Worm (Caenorhabditis elegans) whole organism, early embryonic: Measurements from ENCODE around the gene lin-9.

Experiments
- B0310.2 ChIP-seq: sonication (generic microtip); optimal IDR thresholded peaks from 2 replicates; lab custom pipeline; 2016; ENCODE audit warnings: mild to moderate bottlenecking, missing genetic modification characterization, missing compliant biosample characterization
- F13C5.2 ChIP-seq: sonication (generic microtip); optimal IDR thresholded peaks from 2 replicates; lab custom pipeline; 2017; ENCODE audit warnings: mild to moderate bottlenecking, missing genetic modification characterization, inconsistent platforms, missing compliant biosample characterization
- aly-1 ChIP-seq: sonication (generic microtip); optimal IDR thresholded peaks from 2 replicates; lab custom pipeline; 2016; ENCODE audit warnings: missing genetic modification characterization, missing compliant biosample characterization
- ama-1 ChIP-seq: fragments of 150-350 bp; optimal IDR thresholded peaks from 2 replicates; lab custom pipeline; 2014
- ceh-13 ChIP-seq: fragments of 200-800 bp; sonication (Bioruptor generic); optimal IDR thresholded peaks from 2 replicates; lab custom pipeline; 2018; ENCODE audit warnings: mild to moderate bottlenecking, missing genetic modification characterization, missing compliant biosample characterization
- ceh-36 ChIP-seq: sonication (generic microtip); optimal IDR thresholded peaks from 2 replicates; lab custom pipeline; 2016; ENCODE audit warnings: missing genetic modification characterization, inconsistent platforms, missing compliant biosample characterization
- ets-7 ChIP-seq: sonication (generic microtip); optimal IDR thresholded peaks from 2 replicates; lab custom pipeline; 2016; ENCODE audit warnings: missing genotype, missing genetic modification characterization, missing compliant biosample characterization
- flt-1 ChIP-seq: fragments of 200-800 bp; sonication (Bioruptor generic); IDR thresholded peaks from 2 replicates; pipeline ENCODE4 v1.3.6; 2022; ENCODE audit warnings: missing genetic modification characterization, missing compliant biosample characterization
- hmbx-1 ChIP-seq: sonication (generic microtip); optimal IDR thresholded peaks from 2 replicates; lab custom pipeline; 2016; ENCODE audit warnings: mild to moderate bottlenecking, missing genetic modification characterization, missing compliant biosample characterization
- hmg-4 ChIP-seq: fragments of 200-800 bp; sonication (Bioruptor generic); optimal IDR thresholded peaks from 2 replicates; lab custom pipeline; 2018; ENCODE audit warnings: mild to moderate bottlenecking, missing genetic modification characterization, missing compliant biosample characterization
- hnd-1 ChIP-seq: sonication (generic microtip); optimal IDR thresholded peaks from 2 replicates; lab custom pipeline; 2016; ENCODE audit warnings: missing genetic modification characterization, missing compliant biosample characterization
- pes-1 ChIP-seq: fragments of 200-800 bp; sonication (Bioruptor generic); IDR thresholded peaks from 2 replicates; pipeline ENCODE4 v1.3.6; 2022; ENCODE audit warnings: missing genetic modification reagents, missing genetic modification characterization, missing compliant biosample characterization
- scrt-1 ChIP-seq: fragments of 200-800 bp; sonication (Bioruptor generic); IDR thresholded peaks from 2 replicates; pipeline ENCODE4 v1.3.6; 2022; ENCODE audit warnings: missing genetic modification characterization, missing compliant biosample characterization
- sea-1 ChIP-seq: fragments of 200-800 bp; sonication (Bioruptor generic); conservative IDR thresholded peaks from 2 replicates; pipeline ENCODE4 v1.3.6; 2022; ENCODE audit warnings: missing genetic modification characterization, missing compliant biosample characterization
- tbx-11 ChIP-seq: fragments of 200-800 bp; sonication (Bioruptor generic); IDR thresholded peaks from 2 replicates; pipeline ENCODE4 v1.3.6; 2022; ENCODE audit warnings: missing genetic modification characterization, missing compliant biosample characterization
- tbx-37 ChIP-seq: fragments of 200-800 bp; sonication (Bioruptor generic); conservative IDR thresholded peaks from 2 replicates; pipeline ENCODE4 v1.3.6; 2022; ENCODE audit warnings: missing genetic modification reagents, missing genetic modification characterization, missing compliant biosample characterization
- tra-4 ChIP-seq: sonication (generic microtip); optimal IDR thresholded peaks from 2 replicates; lab custom pipeline; 2017; ENCODE audit warnings: missing genetic modification characterization, missing compliant biosample characterization

Gene lin-9

DNA sequence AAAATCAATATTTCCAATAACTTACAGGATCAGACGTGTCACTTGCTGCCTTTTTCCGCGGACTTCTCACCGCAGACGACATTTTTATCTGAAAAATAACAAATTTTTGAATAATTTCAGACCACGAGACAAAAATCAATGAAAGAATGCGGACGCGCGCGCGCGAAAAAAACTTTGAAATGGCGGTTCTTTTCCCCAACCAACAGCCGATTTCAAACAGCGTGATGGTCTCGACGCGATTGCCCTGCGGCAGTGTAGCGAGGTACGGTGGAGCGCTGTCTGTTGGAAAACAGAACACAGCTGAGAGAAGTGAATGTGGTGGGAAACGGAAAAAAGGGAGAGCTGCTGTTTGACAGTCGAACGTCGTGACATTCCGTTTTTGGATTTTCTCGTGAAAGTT is at the start of gene lin-9:
Gene lin-9 (minus strand): TSS at position 88 of the 400 bp plus-strand sequence.
- TF ChIP-seq sea-1 (GFP tag; lab: Robert Waterston, UW) (no peak), pes-1 (GFP tag; lab: Robert Waterston, UW) (peak; percentile 36; the same call in 1 of the 2 replicates), hmbx-1 (no peak), F13C5.2 (tag; lab: Kevin White, UChicago) (peak; percentile 77), hmg-4 (GFP tag; lab: Kevin White, UChicago) (peak; percentile 70)

- no peak for TF ChIP-seq F13C5.2 (tag; lab: Kevin White, UChicago)
- no peak for TF ChIP-seq hmg-4 (GFP tag; lab: Kevin White, UChicago)
- TF ChIP-seq scrt-1 = no peak
- TF ChIP-seq hmbx-1 = no peak
- TF ChIP-seq ceh-13 (GFP tag; lab: Kevin White, UChicago) = no peak
- no peak for TF ChIP-seq pes-1 (GFP tag; lab: Robert Waterston, UW)
- TF ChIP-seq ceh-36 (tag; lab: Kevin White, UChicago) = no peak
- no peak for TF ChIP-seq tbx-11 (GFP tag; lab: Robert Waterston, UW)
- TF ChIP-seq B0310.2 = no peak
- no peak for TF ChIP-seq sea-1 (GFP tag; lab: Robert Waterston, UW)
- TF ChIP-seq hnd-1 (tag; lab: Kevin White, UChicago) = no peak
- no peak for TF ChIP-seq flt-1
- TF ChIP-seq tra-4 (tag; lab: Kevin White, UChicago) = no peak
- TF ChIP-seq aly-1 (tag; lab: Kevin White, UChicago) = no peak
- no peak for TF ChIP-seq ama-1
- no peak for TF ChIP-seq ets-7 (tag; lab: Kevin White, UChicago)
- no peak for TF ChIP-seq tbx-37 (GFP tag; lab: Robert Waterston, UW)
These were observed 45.2 kb upstream of the lin-9 start for ce11 chrIII:8949147-8949546.

DNA sequence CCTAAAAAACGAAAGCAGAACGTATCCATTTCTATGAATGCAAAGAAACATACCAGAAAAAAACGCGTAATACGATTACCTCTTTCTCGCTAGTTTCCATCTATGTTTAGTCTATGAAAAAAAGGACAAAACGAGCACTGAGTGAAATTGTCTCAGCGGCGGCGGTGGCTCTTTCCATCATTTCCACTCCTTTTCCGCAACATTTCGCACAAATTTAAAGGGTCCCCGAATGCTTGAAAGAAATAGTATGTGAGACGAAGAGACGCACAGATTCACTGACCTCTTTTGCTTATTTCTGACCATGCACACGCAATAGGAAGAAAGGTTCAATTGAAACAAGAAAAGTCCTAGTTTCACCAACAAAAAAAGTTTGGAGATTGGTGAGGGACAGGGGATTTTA is 42.4 kb upstream of the lin-9 start:
- no peak for TF ChIP-seq scrt-1
- TF ChIP-seq tbx-11 (GFP tag; lab: Robert Waterston, UW) = no peak
- TF ChIP-seq flt-1 = no peak
- TF ChIP-seq F13C5.2 (tag; lab: Kevin White, UChicago) = no peak
- no peak for TF ChIP-seq sea-1 (GFP tag; lab: Robert Waterston, UW)
- no peak for TF ChIP-seq ets-7 (tag; lab: Kevin White, UChicago)
- no peak for TF ChIP-seq ceh-13 (GFP tag; lab: Kevin White, UChicago)
- TF ChIP-seq ceh-36 (tag; lab: Kevin White, UChicago) = no peak
- no peak for TF ChIP-seq B0310.2
- TF ChIP-seq tra-4 (tag; lab: Kevin White, UChicago) = no peak
- no peak for TF ChIP-seq tbx-37 (GFP tag; lab: Robert Waterston, UW)
- no peak for TF ChIP-seq aly-1 (tag; lab: Kevin White, UChicago)
- no peak for TF ChIP-seq pes-1 (GFP tag; lab: Robert Waterston, UW)
- no peak for TF ChIP-seq hmg-4 (GFP tag; lab: Kevin White, UChicago)

DNA sequence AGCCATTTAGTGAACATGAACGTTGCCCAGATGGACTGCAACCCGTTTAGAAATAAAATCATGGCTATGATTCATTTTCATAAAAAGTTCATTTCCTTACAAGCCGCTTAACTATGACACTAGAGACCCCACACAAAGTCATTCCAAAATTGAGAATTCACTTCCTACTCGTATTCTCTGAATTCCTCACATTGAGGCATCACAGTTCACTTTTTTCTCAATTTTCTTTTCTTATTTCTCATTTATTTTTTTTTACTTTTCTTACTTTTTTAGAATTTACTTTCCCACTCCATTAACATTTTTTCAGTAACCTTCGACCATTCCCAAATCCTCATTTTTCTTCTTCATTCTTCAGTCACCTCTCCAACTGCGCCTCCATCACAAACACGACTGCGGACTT is 40.4 kb upstream of the lin-9 start, which contains the start of gene dhrr-1:
Gene dhrr-1 (plus strand): TSS at position 301 of the 400 bp plus-strand sequence.
- no peak for TF ChIP-seq B0310.2
- TF ChIP-seq tra-4 (tag; lab: Kevin White, UChicago) = no peak
- TF ChIP-seq ceh-13 (GFP tag; lab: Kevin White, UChicago) = no peak
- no peak for TF ChIP-seq pes-1 (GFP tag; lab: Robert Waterston, UW)
- TF ChIP-seq sea-1 (GFP tag; lab: Robert Waterston, UW) = no peak

DNA sequence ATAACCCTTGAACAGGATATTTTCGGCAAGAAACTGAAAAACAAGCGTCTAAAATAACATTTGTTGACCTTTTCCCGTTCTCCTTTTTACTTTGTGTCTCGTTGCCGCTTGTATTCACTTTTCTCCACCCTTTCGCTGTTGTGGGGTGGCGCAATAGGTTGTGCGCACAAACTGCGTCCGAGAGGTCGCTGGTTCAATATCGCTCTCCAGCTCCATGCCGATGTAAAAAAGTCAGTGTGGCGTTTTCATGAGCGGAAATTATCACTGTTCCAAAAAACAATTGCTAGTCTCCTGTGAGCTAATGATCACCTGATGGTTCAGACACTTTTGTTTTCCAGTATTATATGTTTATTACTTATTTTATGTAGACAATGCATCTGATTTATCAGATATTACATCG is 33.6 kb upstream of the lin-9 start:
- TF ChIP-seq ceh-13 (GFP tag; lab: Kevin White, UChicago) (peak; percentile 94), aly-1 (tag; lab: Kevin White, UChicago) (peak; percentile 87), ceh-36 (tag; lab: Kevin White, UChicago) (peak; percentile 90), scrt-1 (peak; percentile 93), sea-1 (GFP tag; lab: Robert Waterston, UW) (peak; percentile 88), tra-4 (tag; lab: Kevin White, UChicago) (peak; percentile 81), B0310.2 (peak; percentile 84), flt-1 (peak; percentile 88), tbx-11 (GFP tag; lab: Robert Waterston, UW) (peak; percentile 92), ama-1 (no peak), hnd-1 (tag; lab: Kevin White, UChicago) (peak; percentile 83), hmbx-1 (peak; percentile 73), tbx-37 (GFP tag; lab: Robert Waterston, UW) (peak; percentile 91), ets-7 (tag; lab: Kevin White, UChicago) (peak; percentile 90), hmg-4 (GFP tag; lab: Kevin White, UChicago) (no peak), F13C5.2 (tag; lab: Kevin White, UChicago) (peak; percentile 96), pes-1 (GFP tag; lab: Robert Waterston, UW) (peak; percentile 93)

ce11 chrIII:8934378-8934777 is 30.4 kb upstream of the lin-9 start:
- TF ChIP-seq tbx-37 (GFP tag; lab: Robert Waterston, UW) (no peak), hmg-4 (GFP tag; lab: Kevin White, UChicago) (no peak), pes-1 (GFP tag; lab: Robert Waterston, UW) (no peak), ceh-13 (GFP tag; lab: Kevin White, UChicago) (no peak), B0310.2 (no peak), hnd-1 (tag; lab: Kevin White, UChicago) (no peak), tra-4 (tag; lab: Kevin White, UChicago) (no peak), hmbx-1 (no peak)

DNA sequence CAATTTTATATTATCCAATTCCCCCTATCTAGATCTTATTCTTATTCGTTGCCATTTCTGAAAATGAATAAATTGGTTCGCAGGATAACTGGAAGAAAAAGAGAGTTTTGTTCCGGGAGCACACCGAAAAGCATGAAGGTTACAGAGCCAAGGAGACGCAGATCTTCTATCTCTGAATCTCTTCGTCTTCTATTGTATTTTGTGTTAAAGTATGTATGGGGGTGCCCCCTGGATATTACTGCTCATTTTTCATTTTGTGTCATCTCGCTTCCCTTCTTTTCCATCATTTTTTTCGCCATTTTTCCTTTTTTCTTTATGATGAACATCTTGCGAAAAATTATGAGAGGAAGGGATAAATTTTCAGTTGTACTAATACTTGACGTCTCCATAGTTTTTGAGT is 29.8 kb upstream of the lin-9 start:
- TF ChIP-seq hnd-1 (tag; lab: Kevin White, UChicago) = no peak

DNA sequence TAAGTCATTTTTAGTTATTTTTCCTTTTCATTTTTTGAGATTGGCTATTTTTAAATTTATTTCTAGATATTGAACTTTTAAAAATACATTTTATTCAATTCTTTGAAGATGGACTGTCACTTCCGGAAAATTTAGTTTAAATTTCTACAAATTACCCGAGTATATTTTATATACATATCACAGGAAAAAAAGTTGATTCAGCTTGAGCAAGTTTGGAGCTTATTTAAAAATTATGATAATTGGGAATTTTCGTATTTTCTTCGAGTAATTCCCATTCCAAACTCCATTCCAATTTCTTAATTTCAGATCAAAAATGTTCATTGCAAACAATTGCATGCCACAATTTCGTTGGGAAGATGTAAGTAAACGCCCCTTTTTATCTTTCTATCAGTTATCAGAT is 25.8 kb upstream of the lin-9 start, which contains the start of gene arrd-15:
Gene arrd-15 (plus strand): TSS at position 301 of the 400 bp plus-strand sequence.
- TF ChIP-seq hmbx-1 (no peak), sea-1 (GFP tag; lab: Robert Waterston, UW) (no peak), aly-1 (tag; lab: Kevin White, UChicago) (no peak), ets-7 (tag; lab: Kevin White, UChicago) (no peak), ceh-13 (GFP tag; lab: Kevin White, UChicago) (no peak), tbx-11 (GFP tag; lab: Robert Waterston, UW) (no peak), flt-1 (no peak), ama-1 (no peak), tra-4 (tag; lab: Kevin White, UChicago) (no peak), B0310.2 (no peak), hnd-1 (tag; lab: Kevin White, UChicago) (no peak), F13C5.2 (tag; lab: Kevin White, UChicago) (no peak), hmg-4 (GFP tag; lab: Kevin White, UChicago) (no peak), pes-1 (GFP tag; lab: Robert Waterston, UW) (no peak), tbx-37 (GFP tag; lab: Robert Waterston, UW) (no peak), ceh-36 (tag; lab: Kevin White, UChicago) (no peak), scrt-1 (no peak)
